Fruit fly (Drosophila melanogaster) whole organism: ENCODE measurements around the gene CG15308.

Experiments
- CG8478 ChIP-seq: fragments of >200 bp; optimal IDR thresholded peaks from 2 replicates; lab custom pipeline; 2018; ENCODE audit warnings: inconsistent platforms
- psq ChIP-seq: fragments of >200 bp; optimal IDR thresholded peaks from 2 replicates; lab custom pipeline; 2017
- usp ChIP-seq: fragments of >200 bp; optimal IDR thresholded peaks from 2 replicates; lab custom pipeline; 2017; ENCODE audit warnings: missing biosample characterization, missing genetic modification characterization, mixed read lengths

DNA sequence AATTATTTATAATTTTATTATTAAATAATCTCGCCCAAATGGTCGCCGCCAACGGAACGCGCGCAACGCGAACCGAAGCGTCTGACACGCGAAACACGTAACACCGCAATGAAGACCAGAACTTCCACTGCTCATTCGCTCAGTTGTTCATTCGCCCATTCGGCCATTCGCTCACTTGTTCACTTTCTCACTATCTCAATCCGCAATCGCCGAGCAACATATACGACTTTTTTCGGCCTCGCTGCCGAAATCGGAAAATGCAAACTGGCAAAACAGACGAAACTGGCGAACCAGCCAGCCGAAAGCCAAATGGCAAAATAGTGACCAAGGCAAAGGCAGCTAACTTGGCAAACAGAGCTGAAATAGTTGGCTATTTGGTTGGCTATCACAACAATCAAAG is 31.1 kb upstream of the CG15308 start:
- no peak for TF ChIP-seq psq (lab: Kevin White, UChicago)
- no peak for TF ChIP-seq usp
- TF ChIP-seq CG8478 (lab: Kevin White, UChicago) = no peak
